Fruit fly (Drosophila melanogaster) Kc167 (cell line): ENCODE measurements around the gene CG45045.

Experiments
- Myc ChIP-seq: fragments of >200 bp; optimal IDR thresholded peaks from 2 replicates; lab custom pipeline; 2017; ENCODE audit warnings: missing external identifiers
- Sin3A ChIP-seq: fragments of >200 bp; optimal IDR thresholded peaks from 2 replicates; lab custom pipeline; 2018; ENCODE audit warnings: missing external identifiers
- h ChIP-seq: fragments of >200 bp; optimal IDR thresholded peaks from 3 replicates; lab custom pipeline; 2018; ENCODE audit warnings: missing external identifiers
- insv ChIP-seq: fragments of >200 bp; optimal IDR thresholded peaks from 3 replicates; lab custom pipeline; 2018; ENCODE audit warnings: missing external identifiers
- psq ChIP-seq: fragments of >200 bp; optimal IDR thresholded peaks from 2 replicates; lab custom pipeline; 2017; ENCODE audit warnings: missing external identifiers
- ttk ChIP-seq: sonication (Bioruptor generic); optimal IDR thresholded peaks from 2 replicates; lab custom pipeline; 2017; ENCODE audit warnings: missing external identifiers

- TF ChIP-seq Sin3A (no peak), psq (lab: Kevin White, UChicago) (no peak), h (lab: Kevin White, UChicago) (no peak), ttk (lab: Kevin White, UChicago) (no peak), insv (lab: Kevin White, UChicago) (no peak), Myc (lab: Kevin White, UChicago) (no peak)
Measured at dm6 chr3R:17680268-17680638, 12.9 kb downstream of the CG45045 start.
